Fruit fly (Drosophila melanogaster): Measurements from ENCODE around the gene Arpc5.

Arpc5 gene

dm6 chr2L:2623947-2624346 lies 43.9 kb downstream of the Arpc5 start:
- TF ChIP-seq Dfd (GFP tag; optimal IDR thresholded peaks at IDR 0.05) (peak; percentile 99), tai (GFP tag; optimal IDR thresholded peaks at IDR 0.05) (no peak)

DNA sequence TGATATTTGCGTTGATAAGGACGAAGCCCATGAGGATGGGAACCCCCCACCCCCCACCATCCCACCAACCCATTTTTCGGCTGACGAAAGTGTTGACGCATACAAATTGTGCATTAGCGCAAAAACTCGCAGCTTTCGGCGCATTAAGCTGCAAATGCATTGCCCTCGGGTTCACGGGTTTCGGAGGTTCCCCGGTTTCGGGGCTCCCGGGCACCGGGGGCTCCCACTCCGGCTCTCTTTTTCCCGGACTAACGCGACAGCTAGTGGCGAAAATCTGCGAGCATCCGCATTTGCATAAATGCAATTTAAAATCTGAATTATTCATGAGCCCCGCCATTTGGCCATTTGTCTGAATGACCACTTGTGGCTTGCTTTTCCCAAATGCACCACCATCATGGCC lies 47.4 kb downstream of the Arpc5 start:
- TF ChIP-seq sage (GFP tag; optimal IDR thresholded peaks at IDR 0.05) (no peak), Dfd (GFP tag; optimal IDR thresholded peaks at IDR 0.05) (peak; percentile 91)

dm6 chr2L:2628760-2629159 lies 48.7 kb downstream of the Arpc5 start:
- no peak for TF ChIP-seq sage (GFP tag; optimal IDR thresholded peaks at IDR 0.05)
